Fruit fly (Drosophila melanogaster): ENCODE results near the gene CG33922.

- no peak for TF ChIP-seq EcR (GFP tag; optimal IDR thresholded peaks at IDR 0.05)
- TF ChIP-seq CG17806 (tag; optimal IDR thresholded peaks at IDR 0.05) = peak; percentile 34
These were observed 31.6 kb downstream of the CG33922 start for dm6 chr2L:1312321-1312720.
